Fruit fly (Drosophila melanogaster): ENCODE measurements around the gene CG6154.
A peak's percentile ranks its signal among the peaks of the same experiment; 100 is the strongest.

DNA sequence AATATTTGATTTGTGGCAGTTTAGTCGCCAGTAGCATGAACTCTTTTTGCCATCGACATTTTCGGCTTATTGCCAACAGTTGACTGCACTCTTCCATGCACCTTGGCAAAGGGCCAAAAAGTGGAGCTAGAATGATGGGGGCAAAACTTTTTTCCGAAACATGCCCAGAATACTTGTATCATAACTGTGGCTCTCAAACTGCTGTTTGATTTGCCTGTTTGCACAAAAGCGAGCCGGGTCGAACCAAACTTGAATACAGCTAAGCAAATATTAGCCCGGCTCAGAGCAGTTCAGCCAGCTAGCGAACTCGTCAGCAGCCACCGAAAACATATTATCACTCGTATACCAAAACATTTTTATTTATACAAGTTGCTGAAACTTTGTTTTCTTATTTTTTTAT, 23.5 kb upstream of the CG6154 start:
- TF ChIP-seq Dll (GFP tag; IDR thresholded peaks at IDR 0.05; ENCODE audit: partially characterized antibody) (no peak), gcm (GFP tag; optimal IDR thresholded peaks at IDR 0.05) (no peak), HmgZ (tag; optimal IDR thresholded peaks at IDR 0.05) (peak; percentile 38), sens (GFP tag) (peak; percentile 89), emc (GFP tag; optimal IDR thresholded peaks at IDR 0.05) (no peak)

All from whole organism, embryonic.